Worm (Caenorhabditis elegans) whole organism, late embryonic: ENCODE results near the gene rpn-1.

Source experiments
- C08G9.2 ChIP-seq: sonication (generic microtip); optimal IDR thresholded peaks from 2 replicates; lab custom pipeline; 2016; ENCODE audit warnings: mild to moderate bottlenecking, missing genetic modification characterization, moderate library complexity, missing compliant biosample characterization
- C38D4.7 ChIP-seq: fragments of 200-800 bp; sonication (Bioruptor generic); optimal IDR thresholded peaks from 2 replicates; lab custom pipeline; 2018; ENCODE audit warnings: mild to moderate bottlenecking, missing genetic modification characterization, moderate library complexity, missing compliant biosample characterization
- F13H6.1 ChIP-seq: sonication (generic microtip); optimal IDR thresholded peaks from 2 replicates; lab custom pipeline; 2016; ENCODE audit warnings: missing genetic modification characterization, missing compliant biosample characterization
- ceh-14 ChIP-seq: sonication (generic microtip); optimal IDR thresholded peaks from 2 replicates; lab custom pipeline; 2016; ENCODE audit warnings: missing genotype, missing genetic modification characterization, missing compliant biosample characterization
- ceh-19 ChIP-seq: fragments of 200-800 bp; sonication (Bioruptor generic); optimal IDR thresholded peaks from 2 replicates; lab custom pipeline; 2018; ENCODE audit warnings: mild to moderate bottlenecking, missing genetic modification characterization, missing compliant biosample characterization
- ceh-30 ChIP-seq: fragments of 150-350 bp; optimal IDR thresholded peaks from 2 replicates; lab custom pipeline; 2014; ENCODE audit warnings: missing biosample characterization, missing genetic modification characterization
- ceh-31 ChIP-seq: sonication (generic microtip); optimal IDR thresholded peaks from 2 replicates; lab custom pipeline; 2016; ENCODE audit warnings: missing genetic modification characterization, missing compliant biosample characterization
- ceh-34 ChIP-seq: sonication (generic microtip); optimal IDR thresholded peaks from 2 replicates; lab custom pipeline; 2016; ENCODE audit warnings: mild to moderate bottlenecking, missing genetic modification characterization, missing compliant biosample characterization
- ceh-48 ChIP-seq: sonication (generic microtip); optimal IDR thresholded peaks from 2 replicates; lab custom pipeline; 2016; ENCODE audit warnings: missing genetic modification characterization, inconsistent platforms, missing compliant biosample characterization
- ceh-9 ChIP-seq: sonication (generic microtip); optimal IDR thresholded peaks from 2 replicates; lab custom pipeline; 2016; ENCODE audit warnings: mild to moderate bottlenecking, missing genetic modification characterization, inconsistent platforms, missing compliant biosample characterization
- che-1 ChIP-seq: sonication (generic microtip); optimal IDR thresholded peaks from 2 replicates; lab custom pipeline; 2016; ENCODE audit warnings: mild to moderate bottlenecking, missing genetic modification characterization, missing compliant biosample characterization
- elt-2 ChIP-seq: sonication (generic microtip); optimal IDR thresholded peaks from 2 replicates; lab custom pipeline; 2016; ENCODE audit warnings: missing genetic modification reagents, missing genetic modification characterization, missing compliant biosample characterization
- elt-4 ChIP-seq: sonication (generic microtip); optimal IDR thresholded peaks from 2 replicates; lab custom pipeline; 2016; ENCODE audit warnings: missing genetic modification characterization, missing compliant biosample characterization
- ets-4 ChIP-seq: sonication (generic microtip); optimal IDR thresholded peaks from 2 replicates; lab custom pipeline; 2016; ENCODE audit warnings: missing genetic modification characterization, missing compliant biosample characterization
- eyg-1 ChIP-seq: sonication (generic microtip); optimal IDR thresholded peaks from 2 replicates; lab custom pipeline; 2016; ENCODE audit warnings: missing genotype, missing genetic modification characterization, missing compliant biosample characterization
- fax-1 ChIP-seq: sonication (generic microtip); optimal IDR thresholded peaks from 2 replicates; lab custom pipeline; 2016; ENCODE audit warnings: missing genotype, missing genetic modification characterization, missing compliant biosample characterization
- hlh-13 ChIP-seq: fragments of 200-800 bp; sonication (Bioruptor generic); optimal IDR thresholded peaks from 2 replicates; lab custom pipeline; 2018; ENCODE audit warnings: mild to moderate bottlenecking, missing genetic modification characterization, missing compliant biosample characterization
- hlh-15 ChIP-seq: sonication (generic microtip); optimal IDR thresholded peaks from 2 replicates; lab custom pipeline; 2016; ENCODE audit warnings: missing genetic modification characterization, missing compliant biosample characterization
- lin-11 ChIP-seq: fragments of 200-800 bp; sonication (Bioruptor generic); optimal IDR thresholded peaks from 2 replicates; lab custom pipeline; 2018; ENCODE audit warnings: mild to moderate bottlenecking, missing genetic modification characterization, missing compliant biosample characterization
- madf-2 ChIP-seq: sonication (generic microtip); optimal IDR thresholded peaks from 2 replicates; lab custom pipeline; 2017; ENCODE audit warnings: missing genetic modification characterization, missing compliant biosample characterization
- mec-3 ChIP-seq: sonication (generic microtip); optimal IDR thresholded peaks from 2 replicates; lab custom pipeline; 2016; ENCODE audit warnings: borderline replicate concordance, missing genetic modification characterization, missing compliant biosample characterization
- nfya-1 ChIP-seq: sonication (generic microtip); optimal IDR thresholded peaks from 2 replicates; lab custom pipeline; 2017; ENCODE audit warnings: missing genetic modification characterization, mild to moderate bottlenecking, missing compliant biosample characterization, antibody characterized with exemption, moderate library complexity
- pag-3 ChIP-seq: sonication (generic microtip); optimal IDR thresholded peaks from 2 replicates; lab custom pipeline; 2016; ENCODE audit warnings: missing compliant biosample characterization, missing genetic modification characterization, borderline replicate concordance
- pat-9 ChIP-seq: fragments of 200-800 bp; sonication (Bioruptor generic); optimal IDR thresholded peaks from 2 replicates; lab custom pipeline; 2018; ENCODE audit warnings: mild to moderate bottlenecking, missing genetic modification characterization, moderate library complexity, missing compliant biosample characterization
- pha-2 ChIP-seq: sonication (generic microtip); optimal IDR thresholded peaks from 2 replicates; lab custom pipeline; 2017; ENCODE audit warnings: mild to moderate bottlenecking, missing genetic modification characterization, missing compliant biosample characterization
- pha-4 ChIP-seq: fragments of 150-350 bp; optimal IDR thresholded peaks from 2 replicates; lab custom pipeline; 2018; ENCODE audit warnings: missing biosample characterization, missing genetic modification reagents, missing genetic modification characterization
- pqm-1 ChIP-seq: sonication (generic microtip); optimal IDR thresholded peaks from 2 replicates; lab custom pipeline; 2016; ENCODE audit warnings: missing genetic modification characterization, missing compliant biosample characterization
- ref-2 ChIP-seq: sonication (generic microtip); optimal IDR thresholded peaks from 2 replicates; lab custom pipeline; 2016; ENCODE audit warnings: missing genetic modification characterization, missing compliant biosample characterization
- rnt-1 ChIP-seq: sonication (generic microtip); optimal IDR thresholded peaks from 2 replicates; lab custom pipeline; 2016; ENCODE audit warnings: missing genetic modification characterization, missing compliant biosample characterization
- ttx-3 ChIP-seq: sonication (generic microtip); optimal IDR thresholded peaks from 2 replicates; lab custom pipeline; 2016; ENCODE audit warnings: missing genetic modification reagents, missing genetic modification characterization, missing compliant biosample characterization
- unc-3 ChIP-seq, 2 experiments: fragments of 200-800 bp in 1 of 2; sonication (Bioruptor generic) in 1 of 2; sonication (generic microtip) in 1 of 2; conservative IDR thresholded peaks in 1 of 2; optimal IDR thresholded peaks in 1 of 2; 2 replicates each; pipeline versions ENCODE4 v1.3.6 to Lab custom; 2016 to 2022; ENCODE audit warnings: missing compliant biosample characterization in 2 of 2, missing genetic modification characterization in 2 of 2, missing genetic modification reagents in 1 of 2
- unc-42 ChIP-seq: sonication (generic microtip); optimal IDR thresholded peaks from 2 replicates; lab custom pipeline; 2016; ENCODE audit warnings: missing genotype, missing genetic modification characterization, missing compliant biosample characterization
- unc-55 ChIP-seq: sonication (generic microtip); optimal IDR thresholded peaks from 2 replicates; lab custom pipeline; 2017; ENCODE audit warnings: missing biosample characterization, missing genetic modification reagents, missing genetic modification characterization
- unc-86 ChIP-seq: sonication (generic microtip); optimal IDR thresholded peaks from 2 replicates; lab custom pipeline; 2016; ENCODE audit warnings: missing genetic modification characterization, missing compliant biosample characterization

Gene rpn-1

DNA sequence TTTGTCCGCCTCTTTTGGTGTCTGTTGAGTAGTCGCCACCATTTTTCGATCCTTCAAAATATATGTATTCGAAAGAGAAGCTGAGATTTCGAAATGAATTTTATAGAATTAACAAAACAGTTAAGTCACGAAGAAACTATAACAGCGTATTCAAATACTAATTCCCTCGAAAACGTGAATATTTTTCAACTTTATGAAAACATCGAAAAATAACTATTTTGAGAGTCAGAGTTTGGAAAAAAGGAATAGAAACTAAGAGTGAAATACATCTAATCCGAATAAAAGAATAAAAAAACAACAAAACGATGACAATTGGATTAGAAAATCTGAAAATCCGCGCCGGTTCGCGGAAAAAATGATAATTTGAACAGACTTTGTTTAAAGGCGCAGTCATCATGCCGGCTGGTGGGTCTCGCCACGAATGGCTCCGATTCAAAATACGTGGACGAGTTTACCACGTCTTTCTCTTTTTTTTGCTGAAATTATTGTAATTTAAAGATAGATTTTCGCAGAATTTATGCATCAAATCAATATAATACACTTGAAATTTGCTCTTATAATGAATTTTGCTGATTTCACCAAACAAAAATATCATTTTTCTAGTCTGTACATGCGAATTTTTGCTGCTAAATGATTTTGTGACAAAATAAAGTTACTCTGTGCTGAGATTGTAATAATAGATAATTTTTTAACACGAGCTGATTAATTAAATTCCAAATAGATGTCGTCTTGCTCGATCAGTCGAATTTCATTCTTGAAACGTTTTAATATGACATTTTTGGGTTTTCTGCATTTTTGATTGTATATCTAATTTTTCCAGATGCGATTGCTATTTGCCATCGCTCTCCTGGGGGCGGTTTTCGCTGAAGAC is at the start of gene rpn-1, which contains the start of gene ribo-1:
rpn-1 (minus strand) TSS at position 51 of the 871 bp plus-strand sequence.
ribo-1 (plus strand) TSS at position 821 of the 871 bp plus-strand sequence.
- TF ChIP-seq ceh-30 (tag; lab: Kevin White, UChicago) (no peak), unc-3 (GFP tag; conservative IDR thresholded peaks at IDR 0.05; lab: Robert Waterston, UW) (no peak), unc-3 (tag; optimal IDR thresholded peaks at IDR 0.05; lab: Kevin White, UChicago) (no peak), pha-4 (tag; lab: Kevin White, UChicago) (no peak), F13H6.1 (tag; lab: Kevin White, UChicago) (no peak), eyg-1 (tag; lab: Kevin White, UChicago) (no peak), pha-2 (tag; lab: Kevin White, UChicago) (no peak), unc-86 (no peak), ref-2 (no peak), C38D4.7 (no peak), mec-3 (tag; lab: Kevin White, UChicago) (no peak), pat-9 (tag; lab: Kevin White, UChicago) (no peak), hlh-13 (GFP tag; lab: Kevin White, UChicago) (no peak), ceh-31 (no peak), C08G9.2 (no peak), ceh-19 (GFP tag; lab: Kevin White, UChicago) (no peak), ttx-3 (tag; lab: Kevin White, UChicago) (no peak), unc-42 (tag; lab: Kevin White, UChicago) (no peak), pqm-1 (tag; lab: Kevin White, UChicago) (no peak), ceh-34 (no peak)

DNA sequence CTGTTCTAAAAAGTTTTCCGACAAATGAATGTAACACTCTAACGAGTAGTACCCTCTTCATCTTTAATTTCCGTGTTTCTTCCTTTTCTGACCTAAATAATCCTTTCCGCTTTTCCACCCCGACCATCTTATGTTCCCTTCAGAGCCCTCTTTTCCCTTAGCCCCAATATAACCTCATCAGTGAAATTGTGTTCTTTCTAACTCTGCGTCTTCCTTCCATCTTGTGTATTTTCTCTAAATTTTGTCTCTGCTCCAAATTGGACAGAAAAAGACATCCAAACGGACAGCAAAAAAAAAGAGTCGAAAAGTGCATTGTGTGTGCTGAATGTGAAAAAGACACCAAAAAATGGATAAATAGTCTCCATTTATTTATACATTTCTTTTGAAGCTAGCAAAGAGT is 49.8 kb upstream of the rpn-1 start:
- no peak for TF ChIP-seq hlh-15 (tag; lab: Kevin White, UChicago)
- peak; percentile 95 for TF ChIP-seq unc-42 (tag; lab: Kevin White, UChicago)

DNA sequence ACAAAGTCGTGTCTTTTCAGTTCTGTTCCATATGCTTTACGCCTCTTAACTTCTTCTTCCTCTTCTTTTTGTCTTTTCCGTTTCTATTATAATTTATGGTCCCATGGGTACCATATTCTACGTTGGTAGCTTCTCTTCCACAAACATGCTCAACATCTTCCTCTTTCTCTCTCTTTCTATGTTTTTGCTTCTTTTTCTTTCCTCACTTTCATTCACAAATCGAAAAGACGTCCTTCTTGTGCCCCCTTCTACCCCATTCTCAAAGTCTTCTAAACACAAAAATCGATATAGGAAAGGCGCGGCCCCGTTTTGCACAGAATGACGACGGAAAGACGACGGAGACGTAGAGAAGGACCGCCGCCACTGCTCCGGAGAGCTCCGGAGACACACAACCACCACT is 49.0 kb upstream of the rpn-1 start:
- peak; percentile 45 for TF ChIP-seq ceh-31
- no peak for TF ChIP-seq lin-11 (tag; lab: Kevin White, UChicago)
- TF ChIP-seq elt-2 (tag; lab: Kevin White, UChicago) = no peak
- no peak for TF ChIP-seq rnt-1
- TF ChIP-seq nfya-1 (tag; lab: Kevin White, UChicago) = peak; percentile 50
- TF ChIP-seq unc-55 (GFP tag; lab: Kevin White, UChicago) = peak; percentile 23
- TF ChIP-seq ceh-48 (tag; lab: Kevin White, UChicago) = peak; percentile 95
- no peak for TF ChIP-seq unc-3 (GFP tag; conservative IDR thresholded peaks at IDR 0.05; lab: Robert Waterston, UW)
- TF ChIP-seq unc-3 (tag; optimal IDR thresholded peaks at IDR 0.05; lab: Kevin White, UChicago) = peak; percentile 52
- TF ChIP-seq che-1 (tag; lab: Kevin White, UChicago) = no peak

DNA sequence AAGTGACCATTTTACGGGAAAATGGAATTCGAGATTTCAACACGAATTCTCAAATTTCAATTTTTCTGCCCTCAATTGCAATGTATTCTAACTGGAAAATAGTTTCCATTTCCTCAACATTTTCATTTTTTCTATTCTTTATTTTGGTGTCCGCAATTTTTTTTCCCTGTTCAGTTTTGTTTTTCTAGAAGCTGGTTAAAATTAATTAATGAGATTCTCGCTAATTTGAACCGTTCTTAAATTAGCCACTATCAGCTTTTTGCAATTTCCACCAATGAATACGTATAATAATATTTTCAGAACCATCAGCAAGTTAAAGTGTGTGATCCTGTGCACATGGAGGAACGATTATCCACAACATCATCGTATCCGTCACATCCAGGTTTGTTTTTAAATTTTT is 47.6 kb upstream of the rpn-1 start, which contains the start of gene jnk-1:
jnk-1 (plus strand) TSS at position 301 of the 400 bp plus-strand sequence.
- no peak for TF ChIP-seq elt-4 (tag; lab: Kevin White, UChicago)
- TF ChIP-seq elt-2 (tag; lab: Kevin White, UChicago) = no peak
- no peak for TF ChIP-seq ref-2
- no peak for TF ChIP-seq ceh-9
- TF ChIP-seq pha-2 (tag; lab: Kevin White, UChicago) = no peak
- no peak for TF ChIP-seq ceh-14 (tag; lab: Kevin White, UChicago)
- TF ChIP-seq madf-2 (tag; lab: Kevin White, UChicago) = no peak
- TF ChIP-seq fax-1 (tag; lab: Kevin White, UChicago) = no peak
- TF ChIP-seq pag-3 (tag; lab: Kevin White, UChicago) = no peak
- no peak for TF ChIP-seq hlh-15 (tag; lab: Kevin White, UChicago)
- no peak for TF ChIP-seq ets-4
